Fruit fly (Drosophila melanogaster) whole organism, embryonic: Measurements from ENCODE around the gene soti.
A peak's percentile ranks its signal among the peaks of the same experiment; 100 is the strongest.

Experiments
- Abd-B ChIP-seq: fragments of 200-800 bp; sonication (Bioruptor generic); optimal IDR thresholded peaks from 2 replicates; lab custom pipeline; 2018; ENCODE audit warnings: missing biosample characterization, mild to moderate bottlenecking, missing genetic modification characterization, moderate library complexity
- BtbVII ChIP-seq: fragments of 200-800 bp; sonication (Bioruptor generic); optimal IDR thresholded peaks from 3 replicates; lab custom pipeline; 2017; ENCODE audit warnings: missing biosample characterization, mild to moderate bottlenecking, missing genetic modification characterization
- Bteb2 ChIP-seq: fragments of 200-800 bp; sonication (Bioruptor generic); optimal IDR thresholded peaks from 2 replicates; lab custom pipeline; 2016; ENCODE audit warnings: missing biosample characterization, missing genetic modification characterization
- CG13123 ChIP-seq: fragments of 200-800 bp; sonication (Bioruptor generic); optimal IDR thresholded peaks from 2 replicates; lab custom pipeline; 2016; ENCODE audit warnings: missing biosample characterization, missing genetic modification characterization
- CG14441 ChIP-seq: fragments of 200-800 bp; sonication (Bioruptor generic); IDR thresholded peaks from 2 replicates; pipeline ENCODE4 v1.3.6; 2022; ENCODE audit warnings: missing biosample characterization, missing genetic modification characterization
- CG14710 ChIP-seq: fragments of 200-800 bp; sonication (Bioruptor generic); optimal IDR thresholded peaks from 3 replicates; lab custom pipeline; 2019; ENCODE audit warnings: missing biosample characterization, mild to moderate bottlenecking, missing genetic modification characterization, moderate library complexity
- CG15479 ChIP-seq: fragments of 200-800 bp; sonication (Bioruptor generic); optimal IDR thresholded peaks from 3 replicates; lab custom pipeline; 2019; ENCODE audit warnings: missing biosample characterization, mild to moderate bottlenecking, missing genetic modification characterization, moderate library complexity
- CG17328 ChIP-seq: fragments of 200-800 bp; sonication (Bioruptor generic); IDR thresholded peaks from 2 replicates; pipeline ENCODE4 v1.3.6; 2022; ENCODE audit warnings: missing biosample characterization, missing genetic modification characterization
- CG17568 ChIP-seq: fragments of 200-800 bp; sonication (Bioruptor generic); optimal IDR thresholded peaks from 2 replicates; lab custom pipeline; 2018; ENCODE audit warnings: missing biosample characterization, mild to moderate bottlenecking, missing genetic modification characterization, moderate library complexity
- CG17912 ChIP-seq: fragments of 200-800 bp; sonication (Bioruptor generic); optimal IDR thresholded peaks from 2 replicates; lab custom pipeline; 2018; ENCODE audit warnings: missing biosample characterization, mild to moderate bottlenecking, missing genetic modification characterization
- CG18011 ChIP-seq: fragments of 200-800 bp; sonication (Bioruptor generic); optimal IDR thresholded peaks from 2 replicates; lab custom pipeline; 2017; ENCODE audit warnings: missing biosample characterization, missing genetic modification characterization, mild to moderate bottlenecking, moderate library complexity, missing genotype
- CG2199 ChIP-seq: fragments of 200-800 bp; sonication (Bioruptor generic); IDR thresholded peaks from 3 replicates; pipeline ENCODE4 v1.3.6; 2022; ENCODE audit warnings: missing biosample characterization, missing genetic modification characterization
- CG2202 ChIP-seq: fragments of 200-800 bp; sonication (Bioruptor generic); optimal IDR thresholded peaks from 2 replicates; lab custom pipeline; 2018; ENCODE audit warnings: missing biosample characterization, mild to moderate bottlenecking, missing genetic modification characterization
- CG30403 ChIP-seq: fragments of 200-800 bp; sonication (Bioruptor generic); optimal IDR thresholded peaks from 3 replicates; lab custom pipeline; 2016; ENCODE audit warnings: missing biosample characterization, missing genetic modification characterization
- CG31441 ChIP-seq: fragments of 200-800 bp; sonication (Bioruptor generic); IDR thresholded peaks from 2 replicates; pipeline ENCODE4 v1.3.6; 2022; ENCODE audit warnings: missing biosample characterization, missing genetic modification characterization
- CG3163 ChIP-seq: fragments of 200-800 bp; sonication (Bioruptor generic); optimal IDR thresholded peaks from 3 replicates; lab custom pipeline; 2016; ENCODE audit warnings: missing biosample characterization, missing genetic modification characterization
- CG43689 ChIP-seq: fragments of 200-800 bp; sonication (Bioruptor generic); IDR thresholded peaks from 2 replicates; pipeline ENCODE4 v1.3.6; 2022; ENCODE audit warnings: missing biosample characterization, missing genetic modification characterization
- CG6683 ChIP-seq: fragments of 200-800 bp; sonication (Bioruptor generic); optimal IDR thresholded peaks from 2 replicates; lab custom pipeline; 2017; ENCODE audit warnings: missing biosample characterization, mild to moderate bottlenecking, missing genetic modification characterization, missing genetic modification reagents
- CG7745 ChIP-seq: fragments of 200-800 bp; sonication (Bioruptor generic); optimal IDR thresholded peaks from 2 replicates; lab custom pipeline; 2018; ENCODE audit warnings: missing biosample characterization, mild to moderate bottlenecking, missing genetic modification characterization, moderate library complexity
- CG8089 ChIP-seq: fragments of 200-800 bp; sonication (Bioruptor generic); optimal IDR thresholded peaks from 3 replicates; lab custom pipeline; 2016; ENCODE audit warnings: missing biosample characterization, missing genetic modification characterization
- CG8765 ChIP-seq: fragments of 200-800 bp; sonication (Bioruptor generic); IDR thresholded peaks from 2 replicates; pipeline ENCODE4 v1.3.6; 2022; ENCODE audit warnings: missing biosample characterization, missing genetic modification characterization
- Camta ChIP-seq: fragments of 200-800 bp; sonication (Bioruptor generic); optimal IDR thresholded peaks from 2 replicates; lab custom pipeline; 2016; ENCODE audit warnings: missing biosample characterization, missing genetic modification characterization
- CoRest ChIP-seq: fragments of 200-800 bp; sonication (Bioruptor generic); optimal IDR thresholded peaks from 3 replicates; lab custom pipeline; 2018; ENCODE audit warnings: missing biosample characterization, mild to moderate bottlenecking, missing genetic modification characterization, moderate library complexity
- D19A ChIP-seq: fragments of 200-800 bp; optimal IDR thresholded peaks from 3 replicates; lab custom pipeline; 2019; ENCODE audit warnings: missing biosample characterization, mild to moderate bottlenecking, missing genetic modification characterization, moderate library complexity
- Dfd ChIP-seq, 2 experiments: fragments of >200 bp; optimal IDR thresholded peaks; 2 replicates each; lab custom pipeline; 2017; ENCODE audit warnings: missing biosample characterization in 2 of 2, missing genetic modification characterization in 2 of 2
- Doc3 ChIP-seq: fragments of 200-800 bp; sonication (Bioruptor generic); IDR thresholded peaks from 3 replicates; pipeline ENCODE4 v1.3.6; 2022; ENCODE audit warnings: missing biosample characterization, missing genetic modification characterization; ENCODE audit not compliant: partially characterized antibody
- Dp ChIP-seq: fragments of 200-800 bp; sonication (Bioruptor generic); optimal IDR thresholded peaks from 2 replicates; lab custom pipeline; 2018; ENCODE audit warnings: missing biosample characterization, mild to moderate bottlenecking, missing genetic modification characterization, moderate library complexity
- H2.0 ChIP-seq: fragments of 200-800 bp; sonication (Bioruptor generic); IDR thresholded peaks from 2 replicates; pipeline ENCODE4 v1.3.6; 2022; ENCODE audit warnings: missing biosample characterization, missing genetic modification characterization
- HHEX ChIP-seq: fragments of 200-800 bp; sonication (Bioruptor generic); optimal IDR thresholded peaks from 3 replicates; lab custom pipeline; 2017; ENCODE audit warnings: missing biosample characterization, mild to moderate bottlenecking, missing genetic modification characterization, missing genetic modification reagents
- Kr ChIP-seq: fragments of 200-800 bp; sonication (Bioruptor generic); optimal IDR thresholded peaks from 2 replicates; lab custom pipeline; 2017; ENCODE audit warnings: missing biosample characterization, mild to moderate bottlenecking, missing genetic modification characterization
- Optix ChIP-seq: fragments of 200-800 bp; sonication (Bioruptor generic); IDR thresholded peaks from 3 replicates; pipeline ENCODE4 v1.3.6; 2022; ENCODE audit warnings: missing biosample characterization, missing genetic modification characterization
- Pdp1 ChIP-seq, 2 experiments: fragments of 200-800 bp; sonication (Bioruptor generic); optimal IDR thresholded peaks; 3 replicates each; lab custom pipeline; 2016; ENCODE audit warnings: missing biosample characterization in 2 of 2, missing genetic modification characterization in 2 of 2, mild to moderate bottlenecking in 1 of 2, moderate library complexity in 1 of 2
- Trl ChIP-seq, 3 experiments: fragments of >200 bp in 2 of 3; fragments of 200-800 bp in 1 of 3; sonication (Bioruptor generic) in 1 of 3; optimal IDR thresholded peaks; 2 replicates in 1 of 3; 3 replicates in 2 of 3; lab custom pipeline; 2016 to 2017; ENCODE audit warnings: missing biosample characterization in 1 of 3, missing genetic modification characterization in 1 of 3
- ase ChIP-seq: fragments of 200-800 bp; sonication (Bioruptor generic); IDR thresholded peaks from 3 replicates; pipeline ENCODE4 v1.3.6; 2022; ENCODE audit warnings: missing biosample characterization, missing genetic modification characterization
- crc ChIP-seq: fragments of 200-800 bp; sonication (Bioruptor generic); optimal IDR thresholded peaks from 2 replicates; lab custom pipeline; 2016; ENCODE audit warnings: missing biosample characterization, missing genetic modification characterization
- crol ChIP-seq: fragments of 200-800 bp; sonication (Bioruptor generic); IDR thresholded peaks from 2 replicates; pipeline ENCODE4 v1.3.6; 2022; ENCODE audit warnings: missing biosample characterization, missing genetic modification characterization
- disco-r ChIP-seq: fragments of 200-800 bp; sonication (Bioruptor generic); optimal IDR thresholded peaks from 2 replicates; lab custom pipeline; 2016; ENCODE audit warnings: missing biosample characterization, missing genetic modification characterization
- dm ChIP-seq: fragments of 200-800 bp; sonication (Bioruptor generic); optimal IDR thresholded peaks from 3 replicates; lab custom pipeline; 2016; ENCODE audit warnings: missing biosample characterization, missing genetic modification characterization
- ems ChIP-seq: fragments of 200-800 bp; sonication (Bioruptor generic); optimal IDR thresholded peaks from 3 replicates; lab custom pipeline; 2016; ENCODE audit warnings: missing biosample characterization, missing genetic modification characterization
- kay ChIP-seq: fragments of 200-800 bp; sonication (Bioruptor generic); optimal IDR thresholded peaks from 2 replicates; lab custom pipeline; 2016; ENCODE audit warnings: missing biosample characterization, missing genetic modification characterization
- lbe ChIP-seq: fragments of 200-800 bp; sonication (Bioruptor generic); optimal IDR thresholded peaks from 2 replicates; lab custom pipeline; 2016; ENCODE audit warnings: missing biosample characterization, mild to moderate bottlenecking, missing genetic modification characterization
- nau ChIP-seq: fragments of 200-800 bp; sonication (Bioruptor generic); optimal IDR thresholded peaks from 3 replicates; lab custom pipeline; 2017; ENCODE audit warnings: missing biosample characterization, mild to moderate bottlenecking, missing genetic modification characterization, missing genetic modification reagents
- p53 ChIP-seq: fragments of 200-800 bp; sonication (Bioruptor generic); optimal IDR thresholded peaks from 2 replicates; lab custom pipeline; 2016; ENCODE audit warnings: missing biosample characterization, missing genetic modification characterization
- sc ChIP-seq, 3 experiments: fragments of >200 bp in 2 of 3; fragments of 200-800 bp in 1 of 3; sonication (Bioruptor generic) in 1 of 3; optimal IDR thresholded peaks; 2 replicates in 2 of 3; 3 replicates in 1 of 3; lab custom pipeline; 2017; ENCODE audit warnings: mild to moderate bottlenecking in 1 of 3, missing biosample characterization in 1 of 3, missing genetic modification characterization in 1 of 3, missing genetic modification reagents in 1 of 3
- sens ChIP-seq: fragments of 200-800 bp; sonication (Bioruptor generic); peaks from one replicate; lab custom pipeline; 2016; ENCODE audit warnings: missing biosample characterization, missing genetic modification characterization
- ssp ChIP-seq: fragments of 200-800 bp; sonication (Bioruptor generic); IDR thresholded peaks from 2 replicates; pipeline ENCODE4 v1.3.6; 2022; ENCODE audit warnings: missing biosample characterization, missing genetic modification characterization
- sug ChIP-seq: fragments of 200-800 bp; optimal IDR thresholded peaks from 2 replicates; lab custom pipeline; 2019; ENCODE audit warnings: missing biosample characterization, mild to moderate bottlenecking, missing genetic modification characterization, moderate library complexity
- unpg ChIP-seq: fragments of 200-800 bp; sonication (Bioruptor generic); optimal IDR thresholded peaks from 3 replicates; lab custom pipeline; 2018; ENCODE audit warnings: missing biosample characterization, mild to moderate bottlenecking, missing genetic modification characterization, moderate library complexity
- vfl ChIP-seq: fragments of 200-800 bp; sonication (Bioruptor generic); optimal IDR thresholded peaks from 2 replicates; lab custom pipeline; 2016; ENCODE audit warnings: missing biosample characterization, missing genetic modification characterization
- zf30C ChIP-seq: fragments of 200-800 bp; sonication (Bioruptor generic); optimal IDR thresholded peaks from 3 replicates; lab custom pipeline; 2018; ENCODE audit warnings: missing biosample characterization, mild to moderate bottlenecking, missing genetic modification characterization

soti gene

DNA sequence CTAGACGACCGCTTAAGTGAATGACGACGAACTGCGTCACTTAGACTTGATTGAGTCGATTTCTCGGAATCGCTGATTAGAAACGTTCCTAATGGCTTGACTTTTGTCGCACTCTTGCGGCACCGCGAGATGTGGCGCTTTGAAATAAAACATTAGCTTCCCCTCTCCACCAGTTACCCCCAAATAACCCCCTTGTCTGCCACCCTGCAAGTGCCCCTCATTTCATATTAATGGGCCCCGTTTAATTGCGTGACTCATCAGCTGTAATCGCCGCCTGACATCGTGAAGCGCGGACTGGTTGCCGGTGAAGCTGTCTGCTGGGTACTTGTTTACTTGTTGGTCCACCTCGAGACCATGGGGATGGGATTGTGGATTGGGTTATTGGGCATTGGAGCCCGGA, 17.3 kb downstream of the soti start (continued):
- TF ChIP-seq CG17328 (GFP tag; lab: Robert Waterston, UW) = no peak
- no peak for TF ChIP-seq dm (GFP tag; lab: Kevin White, UChicago)
- no peak for TF ChIP-seq CG3163
- TF ChIP-seq CG7745 (tag; lab: Kevin White, UChicago) = no peak
- peak; percentile 79 for TF ChIP-seq crol (GFP tag; lab: Robert Waterston, UW)
- TF ChIP-seq Camta (GFP tag; lab: Kevin White, UChicago) = no peak
- TF ChIP-seq H2.0 (GFP tag; lab: Robert Waterston, UW) = 0 out of 2 replicates have a peak, but pooled peaks have one; percentile 4
- TF ChIP-seq CG2202 (tag; lab: Kevin White, UChicago) = no peak
- no peak for TF ChIP-seq lbe
- no peak for TF ChIP-seq ase (GFP tag; lab: Robert Waterston, UW)
- TF ChIP-seq Dfd (GFP tag; optimal IDR thresholded peaks at IDR 0.05; lab: Kevin White, UChicago) = no peak
- no peak for TF ChIP-seq HHEX (GFP tag; lab: Kevin White, UChicago)
- no peak for TF ChIP-seq CG30403 (GFP tag; lab: Kevin White, UChicago)
- no peak for TF ChIP-seq disco-r (GFP tag; lab: Kevin White, UChicago)
- TF ChIP-seq CG18011 (GFP tag; lab: Kevin White, UChicago) = no peak
- TF ChIP-seq ssp (GFP tag; lab: Robert Waterston, UW) = no peak
- TF ChIP-seq Trl (optimal IDR thresholded peaks at IDR 0.05; lab: Kevin White, UChicago) = no peak
- no peak for TF ChIP-seq Trl (GFP tag; optimal IDR thresholded peaks at IDR 0.05; lab: Kevin White, UChicago)
- TF ChIP-seq unpg (GFP tag; lab: Kevin White, UChicago) = no peak
- no peak for TF ChIP-seq CG6683 (GFP tag; lab: Kevin White, UChicago)
- TF ChIP-seq CG17568 (GFP tag; lab: Kevin White, UChicago) = no peak
- no peak for TF ChIP-seq CG8765
- TF ChIP-seq CG31441 (GFP tag; lab: Robert Waterston, UW) = no peak
- TF ChIP-seq BtbVII (GFP tag; lab: Kevin White, UChicago) = no peak
- TF ChIP-seq CG43689 = no peak
- TF ChIP-seq Optix (GFP tag; lab: Robert Waterston, UW) = no peak
- no peak for TF ChIP-seq CG15479 (GFP tag; lab: Kevin White, UChicago)
- no peak for TF ChIP-seq Kr (GFP tag; lab: Kevin White, UChicago)
- TF ChIP-seq CG2199 (GFP tag; lab: Robert Waterston, UW) = 0 out of 3 replicates have a peak, but pooled peaks have one; percentile 18
- TF ChIP-seq kay (GFP tag; lab: Kevin White, UChicago) = peak; percentile 51
- TF ChIP-seq Pdp1 (GFP tag; optimal IDR thresholded peaks at IDR 0.05; lab: Kevin White, UChicago) = no peak
- no peak for TF ChIP-seq CG17912
- no peak for TF ChIP-seq CG13123 (GFP tag; lab: Kevin White, UChicago)
- TF ChIP-seq CoRest (tag; lab: Kevin White, UChicago) = no peak
- TF ChIP-seq Doc3 (GFP tag; lab: Robert Waterston, UW) = no peak
- TF ChIP-seq vfl (GFP tag; lab: Kevin White, UChicago) = no peak
- TF ChIP-seq p53 (GFP tag; lab: Kevin White, UChicago) = no peak
- TF ChIP-seq Bteb2 (GFP tag; lab: Kevin White, UChicago) = no peak
- no peak for TF ChIP-seq nau (GFP tag; lab: Kevin White, UChicago)
- TF ChIP-seq CG14441 (GFP tag; lab: Robert Waterston, UW) = no peak
- peak; percentile 33 for TF ChIP-seq Abd-B (GFP tag; lab: Kevin White, UChicago)
- TF ChIP-seq D19A (tag; lab: Kevin White, UChicago) = no peak
- no peak for TF ChIP-seq sens (GFP tag; lab: Kevin White, UChicago)
- TF ChIP-seq CG14710 (tag; lab: Kevin White, UChicago) = no peak
- no peak for TF ChIP-seq ems
- TF ChIP-seq crc (GFP tag; lab: Kevin White, UChicago) = no peak
- no peak for TF ChIP-seq CG8089 (GFP tag; lab: Kevin White, UChicago)
- no peak for TF ChIP-seq zf30C (GFP tag; lab: Kevin White, UChicago)
- TF ChIP-seq sug (tag; lab: Kevin White, UChicago) = peak; percentile 71
- no peak for TF ChIP-seq Dp
- no peak for TF ChIP-seq sc (optimal IDR thresholded peaks at IDR 0.05; lab: Kevin White, UChicago)
- TF ChIP-seq sc (GFP tag; optimal IDR thresholded peaks at IDR 0.05; lab: Kevin White, UChicago) = no peak
